Fruit fly (Drosophila melanogaster): ENCODE data around the gene Muc26B.

DNA sequence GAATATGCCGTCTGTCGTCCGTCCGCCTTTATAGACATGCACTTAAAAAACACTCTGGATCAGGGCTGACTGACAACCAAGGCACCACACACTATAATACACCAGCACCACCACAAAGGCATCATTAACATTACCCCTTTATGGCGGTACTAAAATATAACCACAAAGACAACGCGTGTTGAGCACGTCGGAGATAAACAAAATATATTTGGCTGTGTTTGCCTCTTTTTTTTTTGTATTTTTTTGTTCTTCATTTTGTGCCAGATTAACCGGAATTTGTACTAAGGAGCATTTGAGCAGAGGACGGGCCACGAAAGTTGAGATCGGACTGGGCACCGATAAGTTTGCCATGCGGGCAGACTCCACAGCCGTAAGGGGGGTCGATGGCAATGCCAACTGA lies 42.3 kb downstream of the Muc26B start:
- no peak for TF ChIP-seq CG8478 (optimal IDR thresholded peaks at IDR 0.05)
- TF ChIP-seq CTCF (optimal IDR thresholded peaks at IDR 0.05) = no peak

Data from S2 (cell line).